Fruit fly (Drosophila melanogaster): ENCODE measurements around the gene CG34267.

DNA sequence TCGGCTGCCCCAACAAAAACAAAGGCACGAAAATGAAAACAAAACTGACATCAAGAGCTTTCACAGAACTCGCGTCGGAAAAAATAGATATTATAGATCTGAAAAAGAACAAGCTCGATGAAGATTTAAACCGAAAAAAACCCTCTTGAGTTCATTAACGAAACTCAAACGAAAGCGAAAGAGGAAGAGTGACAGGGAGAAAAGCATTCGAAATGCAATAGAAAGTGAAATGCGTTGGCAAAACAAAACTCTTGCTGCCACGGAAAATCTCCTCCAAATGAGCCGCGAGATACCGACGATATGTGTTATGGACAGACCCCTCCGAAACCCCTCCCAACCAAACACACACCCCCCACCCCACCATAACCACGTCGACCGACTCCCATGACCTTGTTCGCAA is 16.3 kb upstream of the CG34267 start:
- TF ChIP-seq CG8301 (tag; optimal IDR thresholded peaks at IDR 0.05): no peak
- TF ChIP-seq CG13204 (GFP tag; optimal IDR thresholded peaks at IDR 0.05): no peak
- no peak for TF ChIP-seq EcR (GFP tag; optimal IDR thresholded peaks at IDR 0.05)
- no peak for TF ChIP-seq Snoo (tag; optimal IDR thresholded peaks at IDR 0.05)
- no peak for TF ChIP-seq CG12605 (GFP tag; IDR thresholded peaks at IDR 0.05)

Measured in whole organism, pupa.